Worm (Caenorhabditis elegans): ENCODE results near the gene Y65A5A.24.

Gene Y65A5A.24

DNA sequence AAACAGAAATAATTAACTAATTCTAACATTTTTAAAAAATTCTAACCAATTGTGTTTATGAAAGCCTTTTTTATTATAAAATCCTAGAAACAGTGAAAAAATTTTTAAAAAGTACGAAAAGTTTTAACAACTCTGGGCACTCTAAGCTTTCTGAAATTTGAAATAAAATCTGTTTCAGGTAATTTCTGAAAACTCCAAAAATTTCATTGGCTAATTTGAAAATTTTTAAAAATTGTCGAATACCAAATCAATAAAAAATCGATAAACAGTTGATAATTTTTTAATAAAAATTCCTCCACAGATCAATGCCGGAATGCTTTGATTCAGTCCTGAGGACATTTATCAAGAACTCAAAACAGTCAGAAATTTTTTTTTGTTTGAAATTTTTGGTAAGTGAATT lies at the start of gene Y65A5A.24:
Gene Y65A5A.24, plus strand, starts transcription at position 301 of the 400 bp plus-strand sequence.
- no peak for TF ChIP-seq ama-1 (optimal IDR thresholded peaks at IDR 0.05)
- no peak for TF ChIP-seq lin-11 (tag; optimal IDR thresholded peaks at IDR 0.05)
- no peak for TF ChIP-seq zip-5 (tag; optimal IDR thresholded peaks at IDR 0.05)
- no peak for TF ChIP-seq pha-4 (tag; optimal IDR thresholded peaks at IDR 0.05)
- no peak for TF ChIP-seq ceh-2 (tag; optimal IDR thresholded peaks at IDR 0.05)
- no peak for TF ChIP-seq Y22D7AL.16 (tag; optimal IDR thresholded peaks at IDR 0.05)
- TF ChIP-seq lim-6 (tag; optimal IDR thresholded peaks at IDR 0.05) = no peak
- no peak for TF ChIP-seq ceh-9 (tag; optimal IDR thresholded peaks at IDR 0.05)
- TF ChIP-seq madf-2 (tag; optimal IDR thresholded peaks at IDR 0.05) = no peak
- no peak for TF ChIP-seq ahr-1 (tag; optimal IDR thresholded peaks at IDR 0.05)
- no peak for TF ChIP-seq ztf-16 (tag; optimal IDR thresholded peaks at IDR 0.05)
- TF ChIP-seq tbx-7 (tag; optimal IDR thresholded peaks at IDR 0.05) = no peak
- no peak for TF ChIP-seq F13H6.1 (tag; optimal IDR thresholded peaks at IDR 0.05)
- TF ChIP-seq ets-4 (tag; optimal IDR thresholded peaks at IDR 0.05) = no peak
- no peak for TF ChIP-seq hlh-8 (tag; optimal IDR thresholded peaks at IDR 0.05)
- TF ChIP-seq pros-1 (tag; optimal IDR thresholded peaks at IDR 0.05) = no peak

DNA sequence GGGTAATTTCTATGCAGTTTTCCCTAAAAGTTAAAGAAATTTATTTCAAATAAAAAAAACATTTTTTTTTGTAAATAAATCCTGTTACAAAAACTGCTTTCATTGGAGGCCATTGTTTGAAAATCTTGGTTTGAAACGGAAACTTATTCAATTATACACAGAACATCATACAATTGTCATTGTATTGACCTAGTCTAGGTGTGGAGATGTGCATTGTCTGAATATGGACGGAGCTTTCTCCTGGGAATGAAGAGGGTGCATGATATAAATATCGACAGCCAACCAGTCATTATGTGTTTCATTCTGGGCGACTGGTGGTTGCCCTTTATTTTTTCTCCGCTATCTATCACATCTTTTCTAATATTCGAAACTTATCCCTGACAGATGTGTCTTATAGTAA lies 47.3 kb upstream of the Y65A5A.24 start, which contains the start of gene C35D6.3:
Gene C35D6.3, plus strand, starts transcription at position 301 of the 400 bp plus-strand sequence.
- TF ChIP-seq ceh-6 (GFP tag; optimal IDR thresholded peaks at IDR 0.05) (no peak), sdc-2 (tag; optimal IDR thresholded peaks at IDR 0.05) (no peak), tbx-2 (tag; optimal IDR thresholded peaks at IDR 0.05) (no peak), hlh-15 (tag; optimal IDR thresholded peaks at IDR 0.05) (no peak), syd-9 (tag; optimal IDR thresholded peaks at IDR 0.05) (no peak), elt-2 (tag; optimal IDR thresholded peaks at IDR 0.05) (no peak), fkh-10 (GFP tag; optimal IDR thresholded peaks at IDR 0.05) (no peak), ets-4 (tag; optimal IDR thresholded peaks at IDR 0.05) (no peak), ztf-16 (tag; optimal IDR thresholded peaks at IDR 0.05) (no peak), pqm-1 (tag; optimal IDR thresholded peaks at IDR 0.05) (no peak), ceh-2 (tag; optimal IDR thresholded peaks at IDR 0.05) (no peak), ceh-48 (tag; optimal IDR thresholded peaks at IDR 0.05) (no peak), pag-3 (tag; optimal IDR thresholded peaks at IDR 0.05; ENCODE audit: borderline replicate concordance) (no peak), ahr-1 (tag; optimal IDR thresholded peaks at IDR 0.05) (no peak), nfya-1 (tag; optimal IDR thresholded peaks at IDR 0.05) (no peak), unc-42 (tag; optimal IDR thresholded peaks at IDR 0.05) (no peak), unc-55 (GFP tag; optimal IDR thresholded peaks at IDR 0.05) (no peak)

DNA sequence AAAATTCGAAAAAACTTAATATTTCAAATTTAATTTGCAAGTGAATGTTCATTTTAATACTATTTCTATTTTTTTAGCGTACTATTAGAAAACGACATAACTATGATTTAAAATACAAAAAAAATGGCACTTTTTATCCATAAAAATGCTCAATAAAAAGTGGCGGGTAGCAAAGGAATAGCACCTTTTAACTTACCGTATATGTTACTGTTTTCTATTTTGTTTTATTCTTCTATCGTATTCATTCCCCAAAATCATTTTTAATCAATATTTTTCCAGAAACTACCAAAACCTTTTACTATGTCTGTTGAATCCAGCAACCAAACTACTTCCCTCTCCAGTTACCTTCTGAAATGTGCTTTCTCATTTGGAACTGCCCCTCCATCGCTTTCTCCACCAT lies 43.1 kb upstream of the Y65A5A.24 start, which contains the start of gene C35D6.4:
Gene C35D6.4, plus strand, starts transcription at position 301 of the 400 bp plus-strand sequence.
- TF ChIP-seq dve-1 (tag; optimal IDR thresholded peaks at IDR 0.05) = no peak
- no peak for TF ChIP-seq ama-1 (optimal IDR thresholded peaks at IDR 0.05)
- no peak for TF ChIP-seq gmeb-2 (tag; optimal IDR thresholded peaks at IDR 0.05)
- no peak for TF ChIP-seq pag-3 (tag; optimal IDR thresholded peaks at IDR 0.05; ENCODE audit: borderline replicate concordance)
- no peak for TF ChIP-seq sdc-2 (tag; optimal IDR thresholded peaks at IDR 0.05)
- TF ChIP-seq ceh-9 (tag; optimal IDR thresholded peaks at IDR 0.05) = no peak
- TF ChIP-seq ceh-34 (tag; optimal IDR thresholded peaks at IDR 0.05) = no peak
- no peak for TF ChIP-seq ceh-24 (tag; optimal IDR thresholded peaks at IDR 0.05)
- TF ChIP-seq C08G9.2 (tag; optimal IDR thresholded peaks at IDR 0.05) = no peak

DNA sequence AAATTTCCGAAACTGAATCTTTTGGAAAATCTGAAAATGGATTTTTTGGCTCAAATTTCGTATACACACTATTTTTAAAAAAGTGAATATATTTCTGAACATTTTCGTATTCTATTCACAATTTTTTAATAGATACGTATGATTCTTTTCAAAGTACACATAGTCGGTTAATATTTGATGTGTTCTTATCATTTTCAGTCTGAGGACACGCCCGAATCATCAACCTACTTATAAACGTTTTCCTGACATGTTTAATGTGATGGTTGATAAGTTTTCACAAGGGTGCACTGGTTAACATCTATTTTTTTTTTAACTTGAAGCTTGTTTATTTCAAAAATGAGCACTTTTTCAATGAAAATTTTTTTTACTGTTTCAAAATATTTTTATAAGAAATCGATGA lies 29.2 kb upstream of the Y65A5A.24 start:
- TF ChIP-seq ceh-19 (GFP tag; optimal IDR thresholded peaks at IDR 0.05) = no peak
- no peak for TF ChIP-seq npax-4 (tag; optimal IDR thresholded peaks at IDR 0.05)

DNA sequence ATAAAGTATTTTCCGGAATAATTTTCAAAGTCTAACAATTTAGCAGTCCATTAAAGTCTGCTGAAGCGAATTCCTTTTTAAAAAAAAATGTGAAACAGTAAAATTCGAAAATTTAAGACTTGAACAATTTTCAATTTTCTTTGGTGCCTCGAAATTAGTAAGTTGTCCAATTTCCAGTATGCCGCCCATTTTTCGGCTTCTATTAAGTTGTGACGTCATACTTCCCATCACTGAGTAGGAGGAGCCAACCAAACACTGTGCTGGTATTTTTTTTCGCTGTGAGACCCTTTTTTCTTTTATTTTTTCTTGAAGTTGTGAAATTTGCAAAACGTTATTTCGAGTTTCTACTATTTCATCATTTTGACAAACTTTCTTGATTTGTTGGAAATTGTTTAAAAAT lies 23.2 kb upstream of the Y65A5A.24 start:
- TF ChIP-seq ceh-48 (tag; optimal IDR thresholded peaks at IDR 0.05) = no peak

Measured in whole organism, late embryonic.